Worm (Caenorhabditis elegans) whole organism, L1 larva: ENCODE measurements around the gene F54F2.14.

Experiments used
- F16B12.6 ChIP-seq: fragments of 150-350 bp; optimal IDR thresholded peaks from 2 replicates; lab custom pipeline; 2014; ENCODE audit warnings: missing biosample characterization, missing genetic modification characterization
- Y116A8C.19 ChIP-seq: sonication (generic microtip); optimal IDR thresholded peaks from 2 replicates; lab custom pipeline; 2016; ENCODE audit warnings: missing compliant biosample characterization, missing genetic modification characterization, borderline replicate concordance
- alr-1 ChIP-seq: fragments of 200-800 bp; sonication (Bioruptor generic); optimal IDR thresholded peaks from 2 replicates; lab custom pipeline; 2018; ENCODE audit warnings: borderline replicate concordance, mild to moderate bottlenecking, missing genetic modification characterization, missing compliant biosample characterization
- ceh-63 ChIP-seq: fragments of 200-800 bp; sonication (Bioruptor generic); optimal IDR thresholded peaks from 2 replicates; lab custom pipeline; 2018; ENCODE audit warnings: mild to moderate bottlenecking, missing genetic modification characterization, missing compliant biosample characterization
- ceh-8 ChIP-seq: fragments of 200-800 bp; sonication (Bioruptor generic); optimal IDR thresholded peaks from 2 replicates; lab custom pipeline; 2018; ENCODE audit warnings: mild to moderate bottlenecking, missing genetic modification characterization, moderate library complexity, missing compliant biosample characterization
- ceh-82 ChIP-seq, 3 experiments: fragments of 150-350 bp in 1 of 3; sonication (generic microtip) in 2 of 3; optimal IDR thresholded peaks; 2 replicates each; lab custom pipeline; 2014 to 2017; ENCODE audit warnings: missing biosample characterization in 3 of 3, missing genetic modification characterization in 3 of 3
- ceh-88 ChIP-seq: fragments of 200-800 bp; sonication (Bioruptor generic); IDR thresholded peaks from 2 replicates; pipeline ENCODE4 v1.3.6; 2022; ENCODE audit warnings: missing genetic modification characterization, missing compliant biosample characterization
- ceh-90 ChIP-seq: sonication (generic microtip); optimal IDR thresholded peaks from 2 replicates; lab custom pipeline; 2016; ENCODE audit warnings: missing genetic modification characterization, missing compliant biosample characterization
- dpl-1 ChIP-seq, 3 experiments: fragments of 150-350 bp in 2 of 3; sonication (generic microtip) in 1 of 3; optimal IDR thresholded peaks; 2 replicates each; lab custom pipeline; 2014 to 2017; ENCODE audit warnings: missing biosample characterization in 3 of 3, missing genetic modification characterization in 3 of 3, missing genetic modification reagents in 3 of 3
- efl-1 ChIP-seq, 4 experiments: fragments of 150-350 bp; optimal IDR thresholded peaks in 3 of 4; peaks in 1 of 4; 1 replicate in 1 of 4; 2 replicates in 3 of 4; lab custom pipeline; 2014; ENCODE audit warnings: missing biosample characterization in 2 of 4, missing genetic modification characterization in 2 of 4, missing genetic modification reagents in 2 of 4
- efl-3 ChIP-seq: fragments of 200-800 bp; sonication (Bioruptor generic); optimal IDR thresholded peaks from 2 replicates; lab custom pipeline; 2018; ENCODE audit warnings: mild to moderate bottlenecking, missing genetic modification characterization, missing compliant biosample characterization
- egl-27 ChIP-seq, 2 experiments: fragments of 150-350 bp in 1 of 2; sonication (generic microtip); optimal IDR thresholded peaks; 3 replicates each; lab custom pipeline; 2017 to 2018; ENCODE audit warnings: missing biosample characterization in 2 of 2, missing genetic modification characterization in 2 of 2, missing genetic modification reagents in 2 of 2
- elt-3 ChIP-seq, 6 experiments: fragments of 150-350 bp in 1 of 6; sonication (generic microtip); optimal IDR thresholded peaks; 2 replicates each; lab custom pipeline; 2017 to 2018; ENCODE audit warnings: missing biosample characterization in 6 of 6, missing genetic modification characterization in 6 of 6, inconsistent platforms in 1 of 6
- ets-5 ChIP-seq: fragments of 200-800 bp; sonication (Bioruptor generic); IDR thresholded peaks from 2 replicates; pipeline ENCODE4 v1.3.6; 2022; ENCODE audit warnings: missing genetic modification characterization, missing compliant biosample characterization
- fkh-8 ChIP-seq: sonication (generic microtip); optimal IDR thresholded peaks from 2 replicates; lab custom pipeline; 2016; ENCODE audit warnings: mild to moderate bottlenecking, missing genetic modification characterization, missing compliant biosample characterization
- hpl-2 ChIP-seq: fragments of 150-350 bp; optimal IDR thresholded peaks from 2 replicates; lab custom pipeline; 2014; ENCODE audit warnings: missing biosample characterization, missing genetic modification reagents, missing genetic modification characterization
- irx-1 ChIP-seq: sonication (generic microtip); optimal IDR thresholded peaks from 2 replicates; lab custom pipeline; 2016; ENCODE audit warnings: missing genetic modification characterization, missing compliant biosample characterization
- jun-1 ChIP-seq: fragments of 150-350 bp; optimal IDR thresholded peaks from 2 replicates; lab custom pipeline; 2014; ENCODE audit warnings: missing biosample characterization, missing genetic modification reagents, missing genetic modification characterization
- lin-13 ChIP-seq: fragments of 150-350 bp; optimal IDR thresholded peaks from 2 replicates; lab custom pipeline; 2014; ENCODE audit warnings: missing biosample characterization, missing genetic modification reagents, missing genetic modification characterization
- lin-14 ChIP-seq: fragments of 200-800 bp; sonication (Bioruptor generic); optimal IDR thresholded peaks from 2 replicates; lab custom pipeline; 2018; ENCODE audit warnings: mild to moderate bottlenecking, missing genetic modification characterization, moderate library complexity, missing compliant biosample characterization
- lin-39 ChIP-seq: fragments of 150-350 bp; optimal IDR thresholded peaks from 2 replicates; lab custom pipeline; 2014; ENCODE audit warnings: missing biosample characterization, missing genetic modification reagents, missing genetic modification characterization
- lsy-2 ChIP-seq, 2 experiments: fragments of 150-350 bp; optimal IDR thresholded peaks; 2 replicates each; lab custom pipeline; 2014; ENCODE audit warnings: missing biosample characterization in 2 of 2, missing genetic modification characterization in 2 of 2
- mdl-1 ChIP-seq, 2 experiments: fragments of 150-350 bp; optimal IDR thresholded peaks; 2 replicates each; lab custom pipeline; 2014 to 2017; ENCODE audit warnings: missing biosample characterization in 2 of 2, missing genetic modification characterization in 2 of 2, inconsistent platforms in 1 of 2
- mef-2 ChIP-seq: fragments of 150-350 bp; optimal IDR thresholded peaks from 2 replicates; lab custom pipeline; 2014; ENCODE audit warnings: missing biosample characterization, missing genetic modification characterization
- nhr-11 ChIP-seq: fragments of 150-350 bp; optimal IDR thresholded peaks from 2 replicates; lab custom pipeline; 2014; ENCODE audit warnings: missing biosample characterization, missing genetic modification characterization
- nhr-12 ChIP-seq: sonication (generic microtip); optimal IDR thresholded peaks from 2 replicates; lab custom pipeline; 2017; ENCODE audit warnings: missing biosample characterization, missing genetic modification characterization
- nhr-20 ChIP-seq: sonication (generic microtip); optimal IDR thresholded peaks from 2 replicates; lab custom pipeline; 2016; ENCODE audit warnings: mild to moderate bottlenecking, missing genetic modification characterization, missing compliant biosample characterization
- nhr-28 ChIP-seq: fragments of 150-350 bp; optimal IDR thresholded peaks from 2 replicates; lab custom pipeline; 2014; ENCODE audit warnings: missing biosample characterization, missing genetic modification characterization
- nhr-71 ChIP-seq: sonication (generic microtip); optimal IDR thresholded peaks from 2 replicates; lab custom pipeline; 2016; ENCODE audit warnings: mild to moderate bottlenecking, missing genetic modification characterization, moderate library complexity, missing compliant biosample characterization
- nhr-77 ChIP-seq: fragments of 150-350 bp; optimal IDR thresholded peaks from 2 replicates; lab custom pipeline; 2014; ENCODE audit warnings: missing biosample characterization, missing genetic modification characterization
- nhr-84 ChIP-seq: sonication (generic microtip); optimal IDR thresholded peaks from 2 replicates; lab custom pipeline; 2017; ENCODE audit warnings: missing biosample characterization, missing genetic modification characterization
- nhr-85 ChIP-seq: sonication (generic microtip); peaks from one replicate; lab custom pipeline; 2016; ENCODE audit warnings: missing genetic modification characterization, inconsistent platforms, missing compliant biosample characterization
- pqm-1 ChIP-seq: sonication (generic microtip); optimal IDR thresholded peaks from 3 replicates; lab custom pipeline; 2017; ENCODE audit warnings: missing biosample characterization, missing genetic modification characterization
- skn-1 ChIP-seq: fragments of 150-350 bp; optimal IDR thresholded peaks from 2 replicates; lab custom pipeline; 2014; ENCODE audit warnings: missing biosample characterization, missing genetic modification characterization
- snpc-4 ChIP-seq: fragments of 150-350 bp; optimal IDR thresholded peaks from 2 replicates; lab custom pipeline; 2014; ENCODE audit warnings: missing biosample characterization, missing genetic modification characterization
- sox-4 ChIP-seq: sonication (generic microtip); optimal IDR thresholded peaks from 2 replicates; lab custom pipeline; 2016; ENCODE audit warnings: missing genetic modification characterization, missing compliant biosample characterization
- swsn-7 ChIP-seq: sonication (generic microtip); optimal IDR thresholded peaks from 2 replicates; lab custom pipeline; 2016; ENCODE audit warnings: missing genetic modification characterization, missing compliant biosample characterization
- unc-30 ChIP-seq: sonication (generic microtip); optimal IDR thresholded peaks from 2 replicates; lab custom pipeline; 2017; ENCODE audit warnings: missing biosample characterization, missing genetic modification characterization
- unc-62 ChIP-seq: fragments of 150-350 bp; optimal IDR thresholded peaks from 2 replicates; lab custom pipeline; 2014; ENCODE audit warnings: missing biosample characterization, missing genetic modification reagents, missing genetic modification characterization
- unc-86 ChIP-seq: sonication (generic microtip); optimal IDR thresholded peaks from 2 replicates; lab custom pipeline; 2016; ENCODE audit warnings: missing genetic modification characterization, missing compliant biosample characterization
- vab-15 ChIP-seq: sonication (generic microtip); optimal IDR thresholded peaks from 2 replicates; lab custom pipeline; 2017; ENCODE audit warnings: missing genotype, mild to moderate bottlenecking, missing genetic modification characterization, missing compliant biosample characterization
- xbp-1 ChIP-seq: sonication (generic microtip); optimal IDR thresholded peaks from 2 replicates; lab custom pipeline; 2016; ENCODE audit warnings: missing genetic modification characterization, missing compliant biosample characterization
- ztf-11 ChIP-seq, 2 experiments: sonication (generic microtip); optimal IDR thresholded peaks; 2 replicates each; lab custom pipeline; 2016 to 2017; ENCODE audit warnings: missing genetic modification characterization in 2 of 2, missing biosample characterization in 1 of 2, missing compliant biosample characterization in 1 of 2

The F54F2.14 gene

ce11 chrIII:8767889-8768361 is 23.4 kb upstream of the F54F2.14 start, which contains the start of gene mtss-1 (continued):
- TF ChIP-seq pqm-1, result no peak
- peak; percentile 55 for TF ChIP-seq xbp-1
- TF ChIP-seq unc-62, result no peak
- no peak for TF ChIP-seq vab-15 (tag; lab: Kevin White, UChicago)
- peak; percentile 46 for TF ChIP-seq snpc-4 (tag; lab: Kevin White, UChicago)
- peak; percentile 4 to 47 (median 44) for TF ChIP-seq ceh-82 (tag; optimal IDR thresholded peaks at IDR 0.05; lab: Kevin White, UChicago)
- peak in 1 of 2 experiments; percentile 2 for TF ChIP-seq mdl-1 (tag; optimal IDR thresholded peaks at IDR 0.05; lab: Kevin White, UChicago)
- no peak for TF ChIP-seq sox-4 (tag; lab: Kevin White, UChicago)
- TF ChIP-seq lin-39 (tag; lab: Kevin White, UChicago), result no peak
- TF ChIP-seq swsn-7 (tag; lab: Kevin White, UChicago), result peak; percentile 58
- peak; percentile 64 for TF ChIP-seq skn-1
- TF ChIP-seq nhr-20 (tag; lab: Kevin White, UChicago), result peak; percentile 62
- TF ChIP-seq ztf-11 (tag; optimal IDR thresholded peaks at IDR 0.05; lab: Kevin White, UChicago), result peak in 1 of 2 experiments; percentile 42
- no peak for TF ChIP-seq egl-27 (tag; optimal IDR thresholded peaks at IDR 0.05; lab: Kevin White, UChicago)
- no peak for TF ChIP-seq nhr-11
- TF ChIP-seq efl-3 (GFP tag; lab: Kevin White, UChicago), result no peak
- TF ChIP-seq ceh-88, result no peak
- TF ChIP-seq F16B12.6 (tag; lab: Kevin White, UChicago), result no peak
- no peak for TF ChIP-seq nhr-84 (tag; lab: Kevin White, UChicago)
- TF ChIP-seq dpl-1 (GFP tag; optimal IDR thresholded peaks at IDR 0.05; lab: Kevin White, UChicago), result peak; percentile 11 to 59 (median 56)
- peak; percentile 15 for TF ChIP-seq unc-86
- peak; percentile 33 for TF ChIP-seq irx-1 (tag; lab: Kevin White, UChicago)
- TF ChIP-seq ceh-90 (tag; lab: Kevin White, UChicago), result no peak
- TF ChIP-seq unc-30 (tag; lab: Kevin White, UChicago), result no peak
- no peak for TF ChIP-seq ceh-63 (GFP tag; lab: Kevin White, UChicago)
- TF ChIP-seq ceh-8 (GFP tag; lab: Kevin White, UChicago), result no peak
- TF ChIP-seq elt-3 (tag; optimal IDR thresholded peaks at IDR 0.05; lab: Kevin White, UChicago), result peak in 1 of 6 experiments; percentile 5
- peak; percentile 3 for TF ChIP-seq lin-13 (GFP tag; lab: Kevin White, UChicago)
- no peak for TF ChIP-seq alr-1 (tag; lab: Kevin White, UChicago)
- TF ChIP-seq jun-1 (tag; lab: Kevin White, UChicago), result no peak
- TF ChIP-seq nhr-12, result no peak
- no peak for TF ChIP-seq Y116A8C.19 (tag; lab: Kevin White, UChicago)
- TF ChIP-seq nhr-77 (tag; lab: Kevin White, UChicago), result no peak
- TF ChIP-seq nhr-71 (tag; lab: Kevin White, UChicago), result peak; percentile 69
- no peak for TF ChIP-seq mef-2 (tag; lab: Kevin White, UChicago)
- TF ChIP-seq efl-1 (optimal IDR thresholded peaks at IDR 0.05; lab: Kevin White, UChicago), result peak; percentile 48 to 65
- TF ChIP-seq efl-1 (GFP tag; optimal IDR thresholded peaks at IDR 0.05 in 1 of 2; lab: Kevin White, UChicago), result peak; percentile 41 to 95
- TF ChIP-seq nhr-85 (tag; lab: Kevin White, UChicago), result no peak
- peak; percentile 50 for TF ChIP-seq lin-14 (GFP tag; lab: Kevin White, UChicago)
- TF ChIP-seq ets-5 (GFP tag; lab: Robert Waterston, UW), result no peak
- peak; percentile 18 for TF ChIP-seq fkh-8 (tag; lab: Kevin White, UChicago)
- TF ChIP-seq hpl-2 (GFP tag; lab: Kevin White, UChicago), result peak; percentile 60

DNA sequence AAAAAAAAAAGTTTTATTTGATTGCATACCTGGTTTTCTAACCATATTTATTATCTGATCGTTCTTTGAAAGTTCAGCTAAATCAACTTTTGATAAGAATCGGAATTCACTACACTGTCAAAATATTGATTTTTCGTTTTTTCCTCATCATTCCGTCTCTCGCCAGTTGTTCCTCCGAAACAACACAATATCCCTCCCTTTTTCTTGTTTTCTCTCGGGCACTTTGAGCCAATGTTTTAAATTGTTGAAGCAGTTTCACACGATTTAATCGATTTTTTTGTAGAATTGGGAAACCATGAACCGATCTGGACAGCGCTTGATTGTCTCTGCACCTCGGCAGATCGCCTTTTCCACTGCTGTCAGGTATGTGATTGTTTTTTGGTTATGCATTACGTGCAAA is 22.1 kb upstream of the F54F2.14 start, which contains the start of gene K02D10.1:
Gene K02D10.1 (plus strand): TSS at position 284 of the 400 bp plus-strand sequence.
- no peak for TF ChIP-seq Y116A8C.19 (tag; lab: Kevin White, UChicago)
- no peak for TF ChIP-seq ets-5 (GFP tag; lab: Robert Waterston, UW)
- TF ChIP-seq mef-2 (tag; lab: Kevin White, UChicago), result no peak
- TF ChIP-seq snpc-4 (tag; lab: Kevin White, UChicago), result no peak
- TF ChIP-seq egl-27 (tag; optimal IDR thresholded peaks at IDR 0.05; lab: Kevin White, UChicago), result no peak
- TF ChIP-seq lin-13 (GFP tag; lab: Kevin White, UChicago), result no peak
- no peak for TF ChIP-seq lsy-2 (tag; optimal IDR thresholded peaks at IDR 0.05; lab: Kevin White, UChicago)
- no peak for TF ChIP-seq elt-3 (tag; optimal IDR thresholded peaks at IDR 0.05; lab: Kevin White, UChicago)
- TF ChIP-seq nhr-84 (tag; lab: Kevin White, UChicago), result no peak
- TF ChIP-seq nhr-28 (tag; lab: Kevin White, UChicago), result no peak
